Worm (Caenorhabditis elegans): ENCODE data around the gene C08F11.7.

DNA sequence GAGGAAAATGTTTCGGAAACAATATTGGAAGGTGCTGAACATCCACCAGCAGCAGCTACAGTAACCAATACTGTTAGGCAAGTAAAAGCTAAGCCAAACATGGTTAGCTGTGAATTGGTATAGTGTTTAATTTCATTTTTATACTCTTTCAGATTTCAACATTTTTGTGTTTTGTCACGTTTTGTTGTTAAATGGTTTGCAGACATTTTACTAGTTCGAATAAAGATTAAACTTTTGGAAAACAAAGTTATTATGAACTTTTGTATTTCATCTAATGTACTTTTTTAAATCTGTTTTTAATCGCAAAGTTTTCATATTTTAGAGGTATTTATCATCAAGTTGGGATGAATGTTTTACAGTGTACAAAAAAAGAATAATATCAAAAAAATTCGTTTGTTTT, 13.2 kb downstream of the C08F11.7 start, which contains the start of gene C08F11.17:
- TF ChIP-seq nhr-179 (tag; optimal IDR thresholded peaks at IDR 0.05) (no peak), unc-130 (GFP tag; optimal IDR thresholded peaks at IDR 0.05) (no peak)

Measured in whole organism, young adult.